Worm (Caenorhabditis elegans) whole organism, L4/young adult: ENCODE results near the gene H40L08.2.

ENCODE experiments used
- dao-5 ChIP-seq: sonication (generic microtip); optimal IDR thresholded peaks from 2 replicates; lab custom pipeline; 2016; ENCODE audit warnings: missing genotype, missing genetic modification characterization, moderate library complexity, missing compliant biosample characterization
- him-1 ChIP-seq: sonication (generic microtip); optimal IDR thresholded peaks from 2 replicates; lab custom pipeline; 2016; ENCODE audit warnings: missing genotype, missing genetic modification reagents, missing genetic modification characterization, missing compliant biosample characterization

- TF ChIP-seq dao-5 (no peak), him-1 (tag; lab: Kevin White, UChicago) (no peak)
These were observed 20.2 kb upstream of the H40L08.2 start, which contains the start of gene F09B12.3 for ce11 chrX:15097763-15098162.
